Fruit fly (Drosophila melanogaster): Measurements from ENCODE around the gene CheA84a.

The CheA84a gene

DNA sequence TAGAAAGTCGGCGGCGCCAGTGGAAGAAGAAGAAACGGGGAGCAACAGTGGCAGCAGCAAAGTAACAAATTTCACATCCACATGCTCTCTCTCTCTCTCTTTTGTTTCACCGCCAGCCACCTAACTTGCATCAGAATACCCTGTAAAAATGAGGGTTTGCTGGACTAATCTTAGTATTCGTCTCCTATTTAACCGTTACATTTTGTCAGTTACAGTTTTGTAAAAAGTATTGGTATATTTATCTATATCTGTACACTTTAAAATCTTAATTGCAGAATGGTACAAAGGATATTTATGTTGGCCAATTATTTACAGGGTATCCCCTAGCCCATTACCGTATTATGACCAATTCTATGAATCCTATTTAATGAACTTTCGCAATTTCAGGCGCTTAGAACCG is 29.2 kb upstream of the CheA84a start (continued):
- TF ChIP-seq phol (tag; optimal IDR thresholded peaks at IDR 0.05): peak; percentile 43
- 0 out of 3 replicates have a peak, but pooled peaks have one; percentile 64 for TF ChIP-seq ci (GFP tag; IDR thresholded peaks at IDR 0.05)
- TF ChIP-seq Atf6 (GFP tag; IDR thresholded peaks at IDR 0.05): no peak
- TF ChIP-seq pfk (GFP tag; optimal IDR thresholded peaks at IDR 0.05): no peak
- TF ChIP-seq Ravus (GFP tag; IDR thresholded peaks at IDR 0.05): no peak
- TF ChIP-seq unpg (GFP tag; optimal IDR thresholded peaks at IDR 0.05): peak; percentile 10
- TF ChIP-seq HLH3B (GFP tag; IDR thresholded peaks at IDR 0.05): peak; percentile 21; the same call in 1 of the 2 replicates
- peak; percentile 41 for TF ChIP-seq CG12391 (tag; optimal IDR thresholded peaks at IDR 0.05)
- TF ChIP-seq CG2712 (tag; optimal IDR thresholded peaks at IDR 0.05): peak; percentile 45
- peak; percentile 25 for TF ChIP-seq Blimp-1 (GFP tag; optimal IDR thresholded peaks at IDR 0.05)
- TF ChIP-seq CG10959 (GFP tag; IDR thresholded peaks at IDR 0.05): no peak
- TF ChIP-seq Drgx (GFP tag; IDR thresholded peaks at IDR 0.05): peak; percentile 67
- peak; percentile 3 for TF ChIP-seq CoRest (tag; optimal IDR thresholded peaks at IDR 0.05)
- 0 out of 2 replicates have a peak, but pooled peaks have one; percentile 13 for TF ChIP-seq vvl (GFP tag; IDR thresholded peaks at IDR 0.05)
- TF ChIP-seq CG12219 (GFP tag; optimal IDR thresholded peaks at IDR 0.05): peak; percentile 12
- peak; percentile 64 for TF ChIP-seq Sox102F (GFP tag; optimal IDR thresholded peaks at IDR 0.05)
- TF ChIP-seq ara (GFP tag; IDR thresholded peaks at IDR 0.05): 0 out of 2 replicates have a peak, but pooled peaks have one; percentile 4
- peak; percentile 31 for TF ChIP-seq CG13775 (GFP tag; optimal IDR thresholded peaks at IDR 0.05)
- peak; percentile 48 for TF ChIP-seq CG1832 (GFP tag; optimal IDR thresholded peaks at IDR 0.05)
- TF ChIP-seq CG17385 (GFP tag; optimal IDR thresholded peaks at IDR 0.05): no peak
- no peak for TF ChIP-seq D (optimal IDR thresholded peaks at IDR 0.05)
- peak; percentile 28 for TF ChIP-seq D (GFP tag; optimal IDR thresholded peaks at IDR 0.05)
- peak; percentile 57; the same call in 1 of the 2 replicates for TF ChIP-seq Xrp1 (GFP tag; IDR thresholded peaks at IDR 0.05)
- peak; percentile 11 for TF ChIP-seq CG7786 (GFP tag; optimal IDR thresholded peaks at IDR 0.05)
- TF ChIP-seq lmd (GFP tag; IDR thresholded peaks at IDR 0.05): no peak
- peak; percentile 38 for TF ChIP-seq CG11504 (tag; optimal IDR thresholded peaks at IDR 0.05)
- TF ChIP-seq CG8388 (GFP tag; optimal IDR thresholded peaks at IDR 0.05): peak; percentile 53
- TF ChIP-seq Bgb (GFP tag; IDR thresholded peaks at IDR 0.05; ENCODE audit: partially characterized antibody): no peak
- TF ChIP-seq knrl (GFP tag; IDR thresholded peaks at IDR 0.05; ENCODE audit: partially characterized antibody): no peak
- no peak for TF ChIP-seq Hr51 (GFP tag; optimal IDR thresholded peaks at IDR 0.05)
- peak; percentile 19 for TF ChIP-seq CG10209 (GFP tag; optimal IDR thresholded peaks at IDR 0.05)
- TF ChIP-seq C15 (GFP tag; IDR thresholded peaks at IDR 0.05): no peak
- TF ChIP-seq CG7556 (GFP tag; optimal IDR thresholded peaks at IDR 0.05): peak; percentile 14
- TF ChIP-seq CG30431 (GFP tag; optimal IDR thresholded peaks at IDR 0.05): no peak
- no peak for TF ChIP-seq dm (GFP tag; optimal IDR thresholded peaks at IDR 0.05)
- no peak for TF ChIP-seq kni (GFP tag; optimal IDR thresholded peaks at IDR 0.05)
- no peak for TF ChIP-seq Opbp (GFP tag; IDR thresholded peaks at IDR 0.05; ENCODE audit: partially characterized antibody)
- peak; percentile 28 for TF ChIP-seq Ssrp (tag; optimal IDR thresholded peaks at IDR 0.05)

DNA sequence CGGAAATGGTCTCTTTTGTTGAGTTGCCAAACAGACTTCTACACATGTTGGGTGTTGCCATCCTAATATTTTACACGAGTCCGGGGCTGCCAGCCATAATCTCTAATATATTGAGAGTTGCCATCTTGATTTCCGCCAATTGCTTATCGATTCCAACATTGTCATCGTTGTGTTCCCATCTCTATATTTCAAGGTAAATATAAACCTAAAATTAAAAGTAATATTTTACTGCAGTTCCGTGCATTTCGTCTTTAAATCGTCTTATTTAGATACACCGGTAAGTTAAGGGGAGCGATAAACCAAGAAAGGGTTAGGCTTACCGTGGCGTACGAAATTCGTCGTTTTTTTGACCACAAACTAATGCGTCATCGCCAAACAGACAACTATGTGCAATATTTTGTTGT is 28.7 kb upstream of the CheA84a start, which contains the start of gene PolI:
TSS of gene PolI (plus strand) at position 138 of the 404 bp plus-strand sequence.
- TF ChIP-seq CG13424 (tag; optimal IDR thresholded peaks at IDR 0.05): peak; percentile 42
- peak; percentile 81 for TF ChIP-seq Hmr (GFP tag; optimal IDR thresholded peaks at IDR 0.05)
- TF ChIP-seq vvl (GFP tag; IDR thresholded peaks at IDR 0.05): no peak; the same call in 1 of the 2 replicates
- TF ChIP-seq luna (GFP tag; optimal IDR thresholded peaks at IDR 0.05): peak; percentile 41
- TF ChIP-seq Scr (GFP tag; IDR thresholded peaks at IDR 0.05; ENCODE audit: partially characterized antibody): peak; percentile 49
- peak; percentile 8 for TF ChIP-seq ind (GFP tag; optimal IDR thresholded peaks at IDR 0.05)
- no peak for TF ChIP-seq Hsf (GFP tag; optimal IDR thresholded peaks at IDR 0.05)
- no peak for TF ChIP-seq CG6654 (GFP tag; optimal IDR thresholded peaks at IDR 0.05)
- no peak for TF ChIP-seq en (GFP tag; optimal IDR thresholded peaks at IDR 0.05)
- no peak for TF ChIP-seq jing (GFP tag; optimal IDR thresholded peaks at IDR 0.05)
- no peak for TF ChIP-seq CG11093 (GFP tag; IDR thresholded peaks at IDR 0.05)
- TF ChIP-seq h (optimal IDR thresholded peaks at IDR 0.05): no peak
- TF ChIP-seq CG8765 (GFP tag; IDR thresholded peaks at IDR 0.05): no peak
- no peak for TF ChIP-seq pan (optimal IDR thresholded peaks at IDR 0.05)
- TF ChIP-seq pan (GFP tag; optimal IDR thresholded peaks at IDR 0.05 in 1 of 2, IDR thresholded peaks at IDR 0.05 in 1 of 2): no peak
- TF ChIP-seq insv (GFP tag; optimal IDR thresholded peaks at IDR 0.05): peak in 1 of 2 experiments; percentile 65
